Worm (Caenorhabditis elegans) whole organism, L1 larva: Measurements from ENCODE around the gene F20G2.6.
A peak's percentile ranks its signal among the peaks of the same experiment; 100 is the strongest.

ENCODE experiments used
- C04F5.9 ChIP-seq: sonication (generic microtip); optimal IDR thresholded peaks from 2 replicates; lab custom pipeline; 2016; ENCODE audit warnings: missing genetic modification characterization, missing compliant biosample characterization
- C34B4.2 ChIP-seq: sonication (generic microtip); optimal IDR thresholded peaks from 2 replicates; lab custom pipeline; 2017; ENCODE audit warnings: mild to moderate bottlenecking, missing genetic modification characterization, missing compliant biosample characterization
- Y116A8C.19 ChIP-seq: sonication (generic microtip); optimal IDR thresholded peaks from 2 replicates; lab custom pipeline; 2016; ENCODE audit warnings: missing compliant biosample characterization, missing genetic modification characterization, borderline replicate concordance
- alr-1 ChIP-seq: fragments of 200-800 bp; sonication (Bioruptor generic); optimal IDR thresholded peaks from 2 replicates; lab custom pipeline; 2018; ENCODE audit warnings: borderline replicate concordance, mild to moderate bottlenecking, missing genetic modification characterization, missing compliant biosample characterization
- ama-1 ChIP-seq: fragments of 150-350 bp; optimal IDR thresholded peaks from 2 replicates; lab custom pipeline; 2014
- blmp-1 ChIP-seq: fragments of 150-350 bp; optimal IDR thresholded peaks from 2 replicates; lab custom pipeline; 2014; ENCODE audit warnings: missing biosample characterization, missing genetic modification characterization
- ceh-8 ChIP-seq: fragments of 200-800 bp; sonication (Bioruptor generic); optimal IDR thresholded peaks from 2 replicates; lab custom pipeline; 2018; ENCODE audit warnings: mild to moderate bottlenecking, missing genetic modification characterization, moderate library complexity, missing compliant biosample characterization
- dpl-1 ChIP-seq, 3 experiments: fragments of 150-350 bp in 2 of 3; sonication (generic microtip) in 1 of 3; optimal IDR thresholded peaks; 2 replicates each; lab custom pipeline; 2014 to 2017; ENCODE audit warnings: missing biosample characterization in 3 of 3, missing genetic modification characterization in 3 of 3, missing genetic modification reagents in 3 of 3
- efl-1 ChIP-seq, 4 experiments: fragments of 150-350 bp; optimal IDR thresholded peaks in 3 of 4; peaks in 1 of 4; 1 replicate in 1 of 4; 2 replicates in 3 of 4; lab custom pipeline; 2014; ENCODE audit warnings: missing biosample characterization in 2 of 4, missing genetic modification characterization in 2 of 4, missing genetic modification reagents in 2 of 4
- efl-3 ChIP-seq: fragments of 200-800 bp; sonication (Bioruptor generic); optimal IDR thresholded peaks from 2 replicates; lab custom pipeline; 2018; ENCODE audit warnings: mild to moderate bottlenecking, missing genetic modification characterization, missing compliant biosample characterization
- egl-13 ChIP-seq: sonication (generic microtip); optimal IDR thresholded peaks from 2 replicates; lab custom pipeline; 2016; ENCODE audit warnings: missing genotype, missing genetic modification reagents, missing genetic modification characterization, missing compliant biosample characterization
- egl-27 ChIP-seq, 2 experiments: fragments of 150-350 bp in 1 of 2; sonication (generic microtip); optimal IDR thresholded peaks; 3 replicates each; lab custom pipeline; 2017 to 2018; ENCODE audit warnings: missing biosample characterization in 2 of 2, missing genetic modification characterization in 2 of 2, missing genetic modification reagents in 2 of 2
- elt-3 ChIP-seq, 6 experiments: fragments of 150-350 bp in 1 of 6; sonication (generic microtip); optimal IDR thresholded peaks; 2 replicates each; lab custom pipeline; 2017 to 2018; ENCODE audit warnings: missing biosample characterization in 6 of 6, missing genetic modification characterization in 6 of 6, inconsistent platforms in 1 of 6
- fkh-10 ChIP-seq: sonication (generic microtip); optimal IDR thresholded peaks from 2 replicates; lab custom pipeline; 2017; ENCODE audit warnings: missing biosample characterization, missing genetic modification reagents, missing genetic modification characterization
- fkh-8 ChIP-seq: sonication (generic microtip); optimal IDR thresholded peaks from 2 replicates; lab custom pipeline; 2016; ENCODE audit warnings: mild to moderate bottlenecking, missing genetic modification characterization, missing compliant biosample characterization
- grh-1 ChIP-seq: fragments of 200-800 bp; sonication (Bioruptor generic); IDR thresholded peaks from 2 replicates; pipeline ENCODE4 v1.3.6; 2022; ENCODE audit warnings: missing genetic modification reagents, missing genetic modification characterization, missing compliant biosample characterization
- hlh-4 ChIP-seq: sonication (generic microtip); optimal IDR thresholded peaks from 2 replicates; lab custom pipeline; 2016; ENCODE audit warnings: mild to moderate bottlenecking, missing genetic modification characterization, missing compliant biosample characterization
- lin-14 ChIP-seq: fragments of 200-800 bp; sonication (Bioruptor generic); optimal IDR thresholded peaks from 2 replicates; lab custom pipeline; 2018; ENCODE audit warnings: mild to moderate bottlenecking, missing genetic modification characterization, moderate library complexity, missing compliant biosample characterization
- lin-35 ChIP-seq, 2 experiments: fragments of 150-350 bp; optimal IDR thresholded peaks; 2 replicates each; lab custom pipeline; 2014; ENCODE audit warnings: missing biosample characterization in 2 of 2, missing genetic modification characterization in 2 of 2, missing genetic modification reagents in 2 of 2
- lin-39 ChIP-seq: fragments of 150-350 bp; optimal IDR thresholded peaks from 2 replicates; lab custom pipeline; 2014; ENCODE audit warnings: missing biosample characterization, missing genetic modification reagents, missing genetic modification characterization
- lir-3 ChIP-seq: sonication (generic microtip); optimal IDR thresholded peaks from 2 replicates; lab custom pipeline; 2016; ENCODE audit warnings: mild to moderate bottlenecking, missing genetic modification characterization, moderate library complexity, missing compliant biosample characterization; ENCODE audit not compliant: poor library complexity
- lsy-2 ChIP-seq, 2 experiments: fragments of 150-350 bp; optimal IDR thresholded peaks; 2 replicates each; lab custom pipeline; 2014; ENCODE audit warnings: missing biosample characterization in 2 of 2, missing genetic modification characterization in 2 of 2
- mep-1 ChIP-seq: fragments of 150-350 bp; optimal IDR thresholded peaks from 2 replicates; lab custom pipeline; 2014; ENCODE audit warnings: missing biosample characterization, missing genetic modification characterization
- nhr-19 ChIP-seq: fragments of 200-800 bp; sonication (Bioruptor generic); conservative IDR thresholded peaks from 2 replicates; pipeline ENCODE4 v1.3.6; 2022; ENCODE audit warnings: missing genetic modification characterization, missing compliant biosample characterization
- nhr-20 ChIP-seq: sonication (generic microtip); optimal IDR thresholded peaks from 2 replicates; lab custom pipeline; 2016; ENCODE audit warnings: mild to moderate bottlenecking, missing genetic modification characterization, missing compliant biosample characterization
- nhr-237 ChIP-seq: fragments of 150-350 bp; optimal IDR thresholded peaks from 2 replicates; lab custom pipeline; 2014; ENCODE audit warnings: missing biosample characterization, missing genetic modification characterization
- nhr-28 ChIP-seq: fragments of 150-350 bp; optimal IDR thresholded peaks from 2 replicates; lab custom pipeline; 2014; ENCODE audit warnings: missing biosample characterization, missing genetic modification characterization
- nhr-47 ChIP-seq: sonication (generic microtip); optimal IDR thresholded peaks from 2 replicates; lab custom pipeline; 2016; ENCODE audit warnings: mild to moderate bottlenecking, missing genetic modification characterization, moderate library complexity, missing compliant biosample characterization
- nhr-71 ChIP-seq: sonication (generic microtip); optimal IDR thresholded peaks from 2 replicates; lab custom pipeline; 2016; ENCODE audit warnings: mild to moderate bottlenecking, missing genetic modification characterization, moderate library complexity, missing compliant biosample characterization
- nhr-76 ChIP-seq: sonication (generic microtip); optimal IDR thresholded peaks from 2 replicates; lab custom pipeline; 2017; ENCODE audit warnings: missing biosample characterization, missing genetic modification characterization
- nhr-77 ChIP-seq: fragments of 150-350 bp; optimal IDR thresholded peaks from 2 replicates; lab custom pipeline; 2014; ENCODE audit warnings: missing biosample characterization, missing genetic modification characterization
- nhr-84 ChIP-seq: sonication (generic microtip); optimal IDR thresholded peaks from 2 replicates; lab custom pipeline; 2017; ENCODE audit warnings: missing biosample characterization, missing genetic modification characterization
- nhr-85 ChIP-seq: sonication (generic microtip); peaks from one replicate; lab custom pipeline; 2016; ENCODE audit warnings: missing genetic modification characterization, inconsistent platforms, missing compliant biosample characterization
- nhr-90 ChIP-seq: sonication (generic microtip); optimal IDR thresholded peaks from 2 replicates; lab custom pipeline; 2016; ENCODE audit warnings: mild to moderate bottlenecking, missing genetic modification characterization, missing compliant biosample characterization; ENCODE audit not compliant: poor library complexity
- pqm-1 ChIP-seq: sonication (generic microtip); optimal IDR thresholded peaks from 3 replicates; lab custom pipeline; 2017; ENCODE audit warnings: missing biosample characterization, missing genetic modification characterization
- rnt-1 ChIP-seq: sonication (generic microtip); optimal IDR thresholded peaks from 2 replicates; lab custom pipeline; 2016; ENCODE audit warnings: mild to moderate bottlenecking, missing genetic modification characterization, moderate library complexity, missing compliant biosample characterization
- snu-23 ChIP-seq: sonication (generic microtip); optimal IDR thresholded peaks from 2 replicates; lab custom pipeline; 2016; ENCODE audit warnings: missing genetic modification characterization, missing compliant biosample characterization
- sox-4 ChIP-seq: sonication (generic microtip); optimal IDR thresholded peaks from 2 replicates; lab custom pipeline; 2016; ENCODE audit warnings: missing genetic modification characterization, missing compliant biosample characterization
- tbx-2 ChIP-seq: sonication (generic microtip); optimal IDR thresholded peaks from 2 replicates; lab custom pipeline; 2016; ENCODE audit warnings: missing genetic modification characterization, missing compliant biosample characterization
- tlp-1 ChIP-seq: fragments of 150-350 bp; optimal IDR thresholded peaks from 2 replicates; lab custom pipeline; 2014; ENCODE audit warnings: missing biosample characterization, missing genetic modification characterization
- unc-130 ChIP-seq: fragments of 150-350 bp; optimal IDR thresholded peaks from 2 replicates; lab custom pipeline; 2017; ENCODE audit warnings: missing biosample characterization, missing genetic modification characterization, inconsistent platforms
- unc-30 ChIP-seq: sonication (generic microtip); optimal IDR thresholded peaks from 2 replicates; lab custom pipeline; 2017; ENCODE audit warnings: missing biosample characterization, missing genetic modification characterization
- unc-86 ChIP-seq: sonication (generic microtip); optimal IDR thresholded peaks from 2 replicates; lab custom pipeline; 2016; ENCODE audit warnings: missing genetic modification characterization, missing compliant biosample characterization
- unc-98 ChIP-seq: fragments of 200-800 bp; sonication (Bioruptor generic); IDR thresholded peaks from 2 replicates; pipeline ENCODE4 v1.3.6; 2022; ENCODE audit warnings: missing genetic modification characterization, missing compliant biosample characterization
- vab-15 ChIP-seq: sonication (generic microtip); optimal IDR thresholded peaks from 2 replicates; lab custom pipeline; 2017; ENCODE audit warnings: missing genotype, mild to moderate bottlenecking, missing genetic modification characterization, missing compliant biosample characterization
- zip-4 ChIP-seq: fragments of 200-800 bp; sonication (Bioruptor generic); optimal IDR thresholded peaks from 2 replicates; lab custom pipeline; 2018; ENCODE audit warnings: mild to moderate bottlenecking, missing genetic modification characterization, moderate library complexity, missing compliant biosample characterization
- ztf-11 ChIP-seq, 2 experiments: sonication (generic microtip); optimal IDR thresholded peaks; 2 replicates each; lab custom pipeline; 2016 to 2017; ENCODE audit warnings: missing genetic modification characterization in 2 of 2, missing biosample characterization in 1 of 2, missing compliant biosample characterization in 1 of 2

Gene F20G2.6

DNA sequence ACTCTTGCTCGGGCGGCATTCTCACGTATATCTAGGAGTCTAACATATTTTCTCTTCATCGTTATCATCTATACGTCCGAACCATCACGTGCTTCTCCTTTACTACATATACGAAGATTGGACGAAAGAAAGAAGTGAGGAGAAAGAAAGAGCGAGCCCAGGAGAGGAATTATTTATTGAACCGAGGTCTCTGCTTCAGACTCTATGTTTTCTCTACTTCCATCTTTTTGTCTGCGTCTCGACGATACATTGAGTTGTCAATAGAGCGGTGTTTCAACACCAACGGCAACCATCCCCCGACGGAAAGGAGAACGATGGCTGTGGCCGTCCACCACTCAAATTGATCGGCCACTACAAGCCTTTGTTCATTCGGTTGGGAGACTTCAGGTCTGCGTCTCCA is 26.5 kb downstream of the F20G2.6 start (continued):
- no peak for TF ChIP-seq nhr-84 (tag; lab: Kevin White, UChicago)
- TF ChIP-seq nhr-237 (tag; lab: Kevin White, UChicago), result peak; percentile 60
- peak; percentile 76 to 84 for TF ChIP-seq efl-1 (optimal IDR thresholded peaks at IDR 0.05; lab: Kevin White, UChicago)
- peak; percentile 61 to 95 for TF ChIP-seq efl-1 (GFP tag; optimal IDR thresholded peaks at IDR 0.05 in 1 of 2; lab: Kevin White, UChicago)
- peak; percentile 29 for TF ChIP-seq pqm-1 (tag; lab: Kevin White, UChicago)
- TF ChIP-seq blmp-1 (tag; lab: Kevin White, UChicago), result peak; percentile 65
- peak; percentile 15 for TF ChIP-seq ama-1 (lab: Kevin White, UChicago)
- TF ChIP-seq zip-4 (GFP tag; lab: Kevin White, UChicago), result peak; percentile 16
- TF ChIP-seq nhr-47 (tag; lab: Kevin White, UChicago), result peak; percentile 83
- TF ChIP-seq unc-98 (GFP tag; lab: Robert Waterston, UW), result no peak
- peak; percentile 87 for TF ChIP-seq nhr-77 (tag; lab: Kevin White, UChicago)
- peak; percentile 21 to 68 for TF ChIP-seq egl-27 (tag; optimal IDR thresholded peaks at IDR 0.05; lab: Kevin White, UChicago)
- no peak for TF ChIP-seq unc-30 (tag; lab: Kevin White, UChicago)
- TF ChIP-seq nhr-71 (tag; lab: Kevin White, UChicago), result peak; percentile 95
- no peak for TF ChIP-seq ceh-8 (GFP tag; lab: Kevin White, UChicago)
- TF ChIP-seq fkh-10 (GFP tag; lab: Kevin White, UChicago), result peak; percentile 21
- TF ChIP-seq ztf-11 (tag; optimal IDR thresholded peaks at IDR 0.05; lab: Kevin White, UChicago), result no peak
- TF ChIP-seq tbx-2 (tag; lab: Kevin White, UChicago), result peak; percentile 87
- peak; percentile 90 for TF ChIP-seq nhr-20
- TF ChIP-seq rnt-1 (tag; lab: Kevin White, UChicago), result peak; percentile 80
- TF ChIP-seq alr-1, result no peak
- TF ChIP-seq nhr-28 (tag; lab: Kevin White, UChicago), result no peak
- peak; percentile 30 to 76 (median 65) for TF ChIP-seq dpl-1 (GFP tag; optimal IDR thresholded peaks at IDR 0.05; lab: Kevin White, UChicago)
- no peak for TF ChIP-seq Y116A8C.19 (tag; lab: Kevin White, UChicago)
- peak; percentile 55 for TF ChIP-seq grh-1
- peak; percentile 73 for TF ChIP-seq lir-3
- TF ChIP-seq lin-39 (tag; lab: Kevin White, UChicago), result peak; percentile 49
- TF ChIP-seq nhr-85, result peak; percentile 75
- peak; percentile 89 for TF ChIP-seq unc-130
- TF ChIP-seq C34B4.2, result no peak
- no peak for TF ChIP-seq tlp-1 (tag; lab: Kevin White, UChicago)
- peak; percentile 98 for TF ChIP-seq lin-14 (GFP tag; lab: Kevin White, UChicago)
- no peak for TF ChIP-seq C04F5.9 (tag; lab: Kevin White, UChicago)
- TF ChIP-seq fkh-8 (tag; lab: Kevin White, UChicago), result peak; percentile 85
- TF ChIP-seq egl-13 (tag; lab: Kevin White, UChicago), result peak; percentile 77
- no peak for TF ChIP-seq nhr-76 (tag; lab: Kevin White, UChicago)

DNA sequence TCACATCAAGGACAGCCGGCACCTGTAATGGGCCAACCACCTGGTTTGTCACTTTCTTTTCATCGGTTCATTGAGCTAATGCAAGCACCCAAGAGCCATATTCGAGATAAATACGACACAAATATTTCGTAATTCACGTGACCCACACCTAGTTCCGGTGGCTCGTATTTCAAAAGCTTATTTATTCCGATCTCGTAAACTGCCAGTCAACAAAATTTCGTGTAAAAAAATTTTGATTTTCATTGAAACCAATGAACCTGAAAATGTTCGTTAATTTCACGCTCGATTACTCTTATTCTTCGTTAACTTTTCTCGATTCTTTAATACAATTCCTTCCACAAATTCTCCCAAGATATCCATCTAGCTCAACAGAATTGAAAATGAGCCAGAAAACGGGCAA is 27.2 kb downstream of the F20G2.6 start:
- no peak for TF ChIP-seq nhr-71 (tag; lab: Kevin White, UChicago)
- no peak for TF ChIP-seq hlh-4
- peak; percentile 6 for TF ChIP-seq fkh-8 (tag; lab: Kevin White, UChicago)

DNA sequence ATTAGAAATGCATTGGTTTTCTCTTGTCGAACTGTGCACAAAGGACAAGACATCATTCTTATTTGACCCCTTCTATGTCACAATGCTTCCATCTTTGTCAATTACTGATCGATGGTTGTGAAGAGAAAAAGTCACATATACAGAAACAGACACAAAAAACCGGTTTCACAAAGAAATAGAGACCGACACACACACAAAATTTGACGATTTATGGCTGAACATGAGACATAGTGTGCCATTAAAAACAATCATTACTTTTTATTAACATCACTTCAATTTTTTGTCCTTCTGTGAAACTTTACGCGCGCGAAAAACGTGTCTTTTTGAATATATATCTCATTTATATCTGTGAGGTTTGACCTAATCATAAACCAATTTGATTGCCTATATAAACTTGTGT is 27.7 kb downstream of the F20G2.6 start:
- TF ChIP-seq nhr-85 (peak; percentile 93), fkh-8 (tag; lab: Kevin White, UChicago) (no peak), unc-86 (tag; lab: Kevin White, UChicago) (peak; percentile 4), nhr-20 (peak; percentile 63), mep-1 (tag; lab: Kevin White, UChicago) (peak; percentile 37), lsy-2 (tag; optimal IDR thresholded peaks at IDR 0.05; lab: Kevin White, UChicago) (peak in 1 of 2 experiments; percentile 58), dpl-1 (GFP tag; optimal IDR thresholded peaks at IDR 0.05; lab: Kevin White, UChicago) (peak in 2 of 3 experiments; percentile 30 to 42), nhr-19 (GFP tag; lab: Robert Waterston, UW) (peak; percentile 41; the same call in 1 of the 2 replicates), blmp-1 (tag; lab: Kevin White, UChicago) (peak; percentile 54), grh-1 (peak; percentile 91), lin-35 (GFP tag; optimal IDR thresholded peaks at IDR 0.05; lab: Kevin White, UChicago) (peak in 1 of 2 experiments; percentile 57), elt-3 (tag; optimal IDR thresholded peaks at IDR 0.05; lab: Kevin White, UChicago) (peak in 2 of 6 experiments; percentile 54 to 67), nhr-28 (tag; lab: Kevin White, UChicago) (no peak), tbx-2 (tag; lab: Kevin White, UChicago) (peak; percentile 20), unc-130 (peak; percentile 31), efl-3 (GFP tag; lab: Kevin White, UChicago) (no peak), lin-14 (GFP tag; lab: Kevin White, UChicago) (peak; percentile 82), vab-15 (peak; percentile 32), nhr-90 (tag; lab: Kevin White, UChicago) (peak; percentile 48), ztf-11 (tag; optimal IDR thresholded peaks at IDR 0.05; lab: Kevin White, UChicago) (peak in 1 of 2 experiments; percentile 25), sox-4 (tag; lab: Kevin White, UChicago) (no peak), snu-23 (GFP tag; lab: Kevin White, UChicago) (peak; percentile 75)
